Worm (Caenorhabditis elegans) whole organism, early embryonic: Measurements from ENCODE around the gene sri-31.

Experiments used
- B0310.2 ChIP-seq: sonication (generic microtip); optimal IDR thresholded peaks from 2 replicates; lab custom pipeline; 2016; ENCODE audit warnings: mild to moderate bottlenecking, missing genetic modification characterization, missing compliant biosample characterization
- F13C5.2 ChIP-seq: sonication (generic microtip); optimal IDR thresholded peaks from 2 replicates; lab custom pipeline; 2017; ENCODE audit warnings: mild to moderate bottlenecking, missing genetic modification characterization, inconsistent platforms, missing compliant biosample characterization
- ama-1 ChIP-seq: fragments of 150-350 bp; optimal IDR thresholded peaks from 2 replicates; lab custom pipeline; 2014
- ceh-13 ChIP-seq: fragments of 200-800 bp; sonication (Bioruptor generic); optimal IDR thresholded peaks from 2 replicates; lab custom pipeline; 2018; ENCODE audit warnings: mild to moderate bottlenecking, missing genetic modification characterization, missing compliant biosample characterization
- ceh-36 ChIP-seq: sonication (generic microtip); optimal IDR thresholded peaks from 2 replicates; lab custom pipeline; 2016; ENCODE audit warnings: missing genetic modification characterization, inconsistent platforms, missing compliant biosample characterization
- ets-7 ChIP-seq: sonication (generic microtip); optimal IDR thresholded peaks from 2 replicates; lab custom pipeline; 2016; ENCODE audit warnings: missing genotype, missing genetic modification characterization, missing compliant biosample characterization
- flt-1 ChIP-seq: fragments of 200-800 bp; sonication (Bioruptor generic); IDR thresholded peaks from 2 replicates; pipeline ENCODE4 v1.3.6; 2022; ENCODE audit warnings: missing genetic modification characterization, missing compliant biosample characterization
- hmg-4 ChIP-seq: fragments of 200-800 bp; sonication (Bioruptor generic); optimal IDR thresholded peaks from 2 replicates; lab custom pipeline; 2018; ENCODE audit warnings: mild to moderate bottlenecking, missing genetic modification characterization, missing compliant biosample characterization
- hnd-1 ChIP-seq: sonication (generic microtip); optimal IDR thresholded peaks from 2 replicates; lab custom pipeline; 2016; ENCODE audit warnings: missing genetic modification characterization, missing compliant biosample characterization
- scrt-1 ChIP-seq: fragments of 200-800 bp; sonication (Bioruptor generic); IDR thresholded peaks from 2 replicates; pipeline ENCODE4 v1.3.6; 2022; ENCODE audit warnings: missing genetic modification characterization, missing compliant biosample characterization
- sea-1 ChIP-seq: fragments of 200-800 bp; sonication (Bioruptor generic); conservative IDR thresholded peaks from 2 replicates; pipeline ENCODE4 v1.3.6; 2022; ENCODE audit warnings: missing genetic modification characterization, missing compliant biosample characterization
- tbx-11 ChIP-seq: fragments of 200-800 bp; sonication (Bioruptor generic); IDR thresholded peaks from 2 replicates; pipeline ENCODE4 v1.3.6; 2022; ENCODE audit warnings: missing genetic modification characterization, missing compliant biosample characterization

- TF ChIP-seq ama-1 (lab: Kevin White, UChicago) (no peak), ets-7 (tag; lab: Kevin White, UChicago) (no peak), tbx-11 (no peak), ceh-13 (GFP tag; lab: Kevin White, UChicago) (no peak), scrt-1 (GFP tag; lab: Robert Waterston, UW) (no peak), flt-1 (GFP tag; lab: Robert Waterston, UW) (no peak), hmg-4 (GFP tag; lab: Kevin White, UChicago) (no peak), ceh-36 (no peak), hnd-1 (no peak), B0310.2 (tag; lab: Kevin White, UChicago) (no peak), sea-1 (GFP tag; lab: Robert Waterston, UW) (no peak), F13C5.2 (no peak)
Observed at ce11 chrII:3087134-3087533, 36.3 kb downstream of the sri-31 start.
